Worm (Caenorhabditis elegans) whole organism, young adult: Measurements from ENCODE around the gene ugt-29.

Source experiments
- F10E7.11 ChIP-seq: sonication (generic microtip); optimal IDR thresholded peaks from 2 replicates; lab custom pipeline; 2017; ENCODE audit warnings: mild to moderate bottlenecking, missing genetic modification characterization, moderate library complexity, missing compliant biosample characterization
- ZK185.1 ChIP-seq: sonication (generic microtip); optimal IDR thresholded peaks from 2 replicates; lab custom pipeline; 2016; ENCODE audit warnings: mild to moderate bottlenecking, missing genetic modification characterization, missing compliant biosample characterization; ENCODE audit not compliant: poor library complexity, severe bottlenecking
- athp-1 ChIP-seq: sonication (generic microtip); optimal IDR thresholded peaks from 2 replicates; lab custom pipeline; 2017; ENCODE audit warnings: mild to moderate bottlenecking, missing genetic modification characterization, missing compliant biosample characterization
- egl-44 ChIP-seq: fragments of 200-800 bp; sonication (Bioruptor generic); IDR thresholded peaks from 2 replicates; pipeline ENCODE4 v1.3.6; 2022; ENCODE audit warnings: missing genetic modification reagents, missing genetic modification characterization, missing compliant biosample characterization
- lsy-27 ChIP-seq: sonication (generic microtip); optimal IDR thresholded peaks from 2 replicates; lab custom pipeline; 2017; ENCODE audit warnings: missing genetic modification characterization, mild to moderate bottlenecking, missing compliant biosample characterization, antibody characterized with exemption, missing genotype, borderline replicate concordance; ENCODE audit not compliant: insufficient read depth
- mcd-1 ChIP-seq: fragments of 200-800 bp; sonication (Bioruptor generic); IDR thresholded peaks from 2 replicates; pipeline ENCODE4 v1.3.6; 2022; ENCODE audit warnings: missing genetic modification reagents, missing genetic modification characterization, missing compliant biosample characterization

DNA sequence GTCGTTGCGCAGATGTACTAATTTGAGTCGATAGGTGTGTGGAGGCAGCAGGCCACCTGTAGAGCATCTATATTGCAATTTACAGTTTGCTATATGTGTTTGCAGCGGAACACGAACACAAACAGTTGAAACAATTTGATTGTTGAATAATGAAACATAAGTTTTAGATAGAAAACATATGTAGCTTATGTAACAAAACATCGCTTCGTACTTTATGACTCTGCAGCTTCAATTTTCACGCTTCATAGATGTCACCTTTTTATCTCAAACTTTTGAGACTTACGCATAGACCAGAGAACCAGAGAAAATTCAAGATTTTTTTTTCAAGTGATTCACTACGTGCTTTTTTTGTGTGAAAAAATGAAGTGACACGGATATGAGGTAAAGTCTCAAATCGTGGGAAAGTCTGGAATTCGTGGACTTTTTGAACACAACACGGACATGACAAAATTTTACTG is 24.5 kb upstream of the ugt-29 start, which contains the start of gene fbxb-72:
- TF ChIP-seq mcd-1 (GFP tag; lab: Robert Waterston, UW) (peak; percentile 38; the same call in 1 of the 2 replicates), athp-1 (tag; lab: Kevin White, UChicago) (peak; percentile 74), F10E7.11 (tag; lab: Kevin White, UChicago) (no peak), egl-44 (GFP tag; lab: Robert Waterston, UW) (no peak; the same call in 1 of the 2 replicates), lsy-27 (no peak), ZK185.1 (tag; lab: Kevin White, UChicago) (peak; percentile 95)
